Worm (Caenorhabditis elegans) whole organism, midembryonic: Measurements from ENCODE around the gene cpg-7.

Source experiments
- T22C8.4 ChIP-seq: fragments of 200-800 bp; sonication (Bioruptor generic); IDR thresholded peaks from 2 replicates; pipeline ENCODE4 v1.3.6; 2022; ENCODE audit warnings: missing genetic modification characterization, missing compliant biosample characterization
- klf-2 ChIP-seq: fragments of 200-800 bp; sonication (Bioruptor generic); conservative IDR thresholded peaks from 2 replicates; pipeline ENCODE4 v1.3.6; 2022; ENCODE audit warnings: missing genetic modification reagents, missing genetic modification characterization, missing compliant biosample characterization

DNA sequence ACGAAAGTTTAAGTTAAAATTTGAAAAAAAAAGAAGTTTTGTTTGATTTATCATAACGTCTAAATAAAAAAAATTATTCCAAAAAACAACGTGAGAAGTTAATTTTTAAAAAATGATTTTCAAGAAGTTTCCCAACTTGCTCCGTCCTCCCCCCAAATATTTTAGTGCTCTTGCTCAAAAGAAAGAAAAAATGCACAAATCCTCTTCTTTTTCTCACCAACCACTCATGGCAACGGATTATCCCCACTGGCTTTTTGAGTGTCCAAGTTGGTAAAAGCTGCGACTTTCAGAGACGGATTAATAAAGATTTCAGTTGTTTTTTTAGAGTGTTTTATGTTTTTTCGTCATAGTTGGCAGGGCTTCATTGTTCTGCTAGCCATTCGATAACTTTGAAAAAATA, 11.5 kb downstream of the cpg-7 start, which contains the start of gene Y39G8C.2:
- TF ChIP-seq T22C8.4 (GFP tag; lab: Robert Waterston, UW), result no peak
- TF ChIP-seq klf-2 (GFP tag; lab: Robert Waterston, UW), result no peak
